Fruit fly (Drosophila melanogaster): Measurements from ENCODE around the gene CG13693.
A peak's percentile ranks its signal among the peaks of the same experiment; 100 is the strongest.

CG13693 gene

dm6 chr2L:207129-207813 lies 25.0 kb upstream of the CG13693 start, which contains the start of the genes Tbc1d15-17 and CG11617:
Gene Tbc1d15-17 (plus strand): TSS chr2L:207179.
Gene CG11617 (minus strand): TSS chr2L:207297.
- TF ChIP-seq CG32264 (GFP tag; optimal IDR thresholded peaks at IDR 0.05) = no peak
- TF ChIP-seq Hr83 (GFP tag; optimal IDR thresholded peaks at IDR 0.05; ENCODE audit: poor library complexity, severe bottlenecking) = peak; percentile 39
- TF ChIP-seq usp (GFP tag; optimal IDR thresholded peaks at IDR 0.05) = no peak
- TF ChIP-seq Myc (optimal IDR thresholded peaks at IDR 0.05) = no peak
- peak; percentile 89 for TF ChIP-seq Vsx2 (GFP tag; optimal IDR thresholded peaks at IDR 0.05; ENCODE audit: partially characterized antibody)
- TF ChIP-seq jim (GFP tag; optimal IDR thresholded peaks at IDR 0.05) = no peak

- no peak for TF ChIP-seq CG32264 (GFP tag; optimal IDR thresholded peaks at IDR 0.05)
- TF ChIP-seq psq (GFP tag; optimal IDR thresholded peaks at IDR 0.05) = peak; percentile 25
- TF ChIP-seq dsf (GFP tag; optimal IDR thresholded peaks at IDR 0.05; ENCODE audit: borderline replicate concordance) = no peak
- no peak for TF ChIP-seq pan (optimal IDR thresholded peaks at IDR 0.05)
- no peak for TF ChIP-seq woc (GFP tag; optimal IDR thresholded peaks at IDR 0.05)
- no peak for TF ChIP-seq Vsx2 (GFP tag; optimal IDR thresholded peaks at IDR 0.05; ENCODE audit: partially characterized antibody)
These were observed 12.8 kb upstream of the CG13693 start for dm6 chr2L:219441-220033.

- TF ChIP-seq pan (optimal IDR thresholded peaks at IDR 0.05) = no peak
- no peak for TF ChIP-seq GATAd (GFP tag; optimal IDR thresholded peaks at IDR 0.05)
- no peak for TF ChIP-seq CG9705 (GFP tag; optimal IDR thresholded peaks at IDR 0.05)
- peak; percentile 59 for TF ChIP-seq Dif (GFP tag; optimal IDR thresholded peaks at IDR 0.05; ENCODE audit: partially characterized antibody)
- TF ChIP-seq Hr78 (GFP tag; optimal IDR thresholded peaks at IDR 0.05) = no peak
- no peak for TF ChIP-seq br (GFP tag; optimal IDR thresholded peaks at IDR 0.05)
- TF ChIP-seq psq (GFP tag; optimal IDR thresholded peaks at IDR 0.05) = peak; percentile 96
- TF ChIP-seq brk (GFP tag; optimal IDR thresholded peaks at IDR 0.05) = no peak
- no peak for TF ChIP-seq Dfd (GFP tag; optimal IDR thresholded peaks at IDR 0.05)
These were observed 11.8 kb upstream of the CG13693 start for dm6 chr2L:220509-220908.

dm6 chr2L:221152-221551 lies 11.1 kb upstream of the CG13693 start:
- TF ChIP-seq N (GFP tag; optimal IDR thresholded peaks at IDR 0.05) (no peak), brk (GFP tag; optimal IDR thresholded peaks at IDR 0.05) (no peak), fru (GFP tag; optimal IDR thresholded peaks at IDR 0.05) (no peak)

- no peak for TF ChIP-seq usp (GFP tag; optimal IDR thresholded peaks at IDR 0.05)
- peak; percentile 52 for TF ChIP-seq jim (GFP tag; optimal IDR thresholded peaks at IDR 0.05)
- TF ChIP-seq Hr78 (GFP tag; optimal IDR thresholded peaks at IDR 0.05) = no peak
- TF ChIP-seq dmrt93B (GFP tag; optimal IDR thresholded peaks at IDR 0.05) = no peak
- no peak for TF ChIP-seq tai (GFP tag; optimal IDR thresholded peaks at IDR 0.05)
- TF ChIP-seq Jra (GFP tag; optimal IDR thresholded peaks at IDR 0.05) = peak; percentile 56
- no peak for TF ChIP-seq CrebA (GFP tag; optimal IDR thresholded peaks at IDR 0.05; ENCODE audit: borderline replicate concordance)
- no peak for TF ChIP-seq Mio (GFP tag; optimal IDR thresholded peaks at IDR 0.05)
- TF ChIP-seq br (GFP tag; optimal IDR thresholded peaks at IDR 0.05) = peak; percentile 13
- peak; percentile 36 for TF ChIP-seq sage (GFP tag; optimal IDR thresholded peaks at IDR 0.05)
- TF ChIP-seq GATAd (GFP tag; optimal IDR thresholded peaks at IDR 0.05) = no peak
- TF ChIP-seq sv (GFP tag; optimal IDR thresholded peaks at IDR 0.05) = no peak
- peak; percentile 3 to 76 for TF ChIP-seq foxo (GFP tag; optimal IDR thresholded peaks at IDR 0.05)
- TF ChIP-seq lola (GFP tag; optimal IDR thresholded peaks at IDR 0.05) = no peak
- TF ChIP-seq brk (GFP tag; optimal IDR thresholded peaks at IDR 0.05) = no peak
- no peak for TF ChIP-seq Myc (optimal IDR thresholded peaks at IDR 0.05)
- peak; percentile 16 for TF ChIP-seq rgr (GFP tag; optimal IDR thresholded peaks at IDR 0.05)
- no peak for TF ChIP-seq Abd-B (GFP tag; optimal IDR thresholded peaks at IDR 0.05)
- TF ChIP-seq Dfd (GFP tag; optimal IDR thresholded peaks at IDR 0.05) = no peak
- TF ChIP-seq h (GFP tag; optimal IDR thresholded peaks at IDR 0.05) = peak; percentile 50
- TF ChIP-seq HLH106 (tag; optimal IDR thresholded peaks at IDR 0.05) = no peak
- peak; percentile 26 for TF ChIP-seq Sp1 (GFP tag; optimal IDR thresholded peaks at IDR 0.05)
- peak; percentile 47 for TF ChIP-seq CG32264 (GFP tag; optimal IDR thresholded peaks at IDR 0.05)
- no peak for TF ChIP-seq dsf (GFP tag; optimal IDR thresholded peaks at IDR 0.05; ENCODE audit: borderline replicate concordance)
- no peak for TF ChIP-seq pan (optimal IDR thresholded peaks at IDR 0.05)
- peak; percentile 60 for TF ChIP-seq Hr83 (GFP tag; optimal IDR thresholded peaks at IDR 0.05; ENCODE audit: poor library complexity, severe bottlenecking)
- TF ChIP-seq fru (GFP tag; optimal IDR thresholded peaks at IDR 0.05) = peak; percentile 45
- TF ChIP-seq CG9705 (GFP tag; optimal IDR thresholded peaks at IDR 0.05) = no peak
- TF ChIP-seq psq (GFP tag; optimal IDR thresholded peaks at IDR 0.05) = peak; percentile 89
- TF ChIP-seq Hnf4 (GFP tag; optimal IDR thresholded peaks at IDR 0.05) = peak; percentile 40
- peak; percentile 82 to 86 for TF ChIP-seq dl (GFP tag; optimal IDR thresholded peaks at IDR 0.05; ENCODE audit: insufficient read depth in 1 of 2, partially characterized antibody in 2 of 2)
- peak; percentile 84 for TF ChIP-seq Dif (GFP tag; optimal IDR thresholded peaks at IDR 0.05; ENCODE audit: partially characterized antibody)
- TF ChIP-seq Vsx2 (GFP tag; optimal IDR thresholded peaks at IDR 0.05; ENCODE audit: partially characterized antibody) = peak; percentile 29
- no peak for TF ChIP-seq OdsH (GFP tag; optimal IDR thresholded peaks at IDR 0.05)
- TF ChIP-seq ey (GFP tag; optimal IDR thresholded peaks at IDR 0.05) = no peak
These were observed 10.3 kb upstream of the CG13693 start for dm6 chr2L:221939-222489.

Measured in whole organism, wandering third instar larva.